Worm (Caenorhabditis elegans) whole organism, young adult: ENCODE results near the gene F13H8.2.

ENCODE experiments used
- F39B2.1 ChIP-seq: fragments of 200-800 bp; sonication (Bioruptor generic); IDR thresholded peaks from 2 replicates; pipeline ENCODE4 v1.3.6; 2022; ENCODE audit warnings: missing genetic modification reagents, missing genetic modification characterization, missing compliant biosample characterization
- aptf-3 ChIP-seq: fragments of 200-800 bp; sonication (Bioruptor generic); IDR thresholded peaks from 2 replicates; pipeline ENCODE4 v1.3.6; 2022; ENCODE audit warnings: missing genetic modification characterization, missing compliant biosample characterization
- dox-1 ChIP-seq: fragments of 200-800 bp; sonication (Bioruptor generic); IDR thresholded peaks from 2 replicates; pipeline ENCODE4 v1.3.6; 2022; ENCODE audit warnings: missing genetic modification reagents, missing genetic modification characterization, missing compliant biosample characterization
- dpff-1 ChIP-seq: sonication (generic microtip); optimal IDR thresholded peaks from 2 replicates; lab custom pipeline; 2017; ENCODE audit warnings: mild to moderate bottlenecking, missing genetic modification characterization, missing compliant biosample characterization
- efl-1 ChIP-seq: fragments of 150-350 bp; optimal IDR thresholded peaks from 2 replicates; lab custom pipeline; 2014; ENCODE audit warnings: missing biosample characterization, missing genetic modification reagents, missing genetic modification characterization
- him-1 ChIP-seq: sonication (generic microtip); optimal IDR thresholded peaks from 2 replicates; lab custom pipeline; 2016; ENCODE audit warnings: missing genotype, missing genetic modification reagents, missing genetic modification characterization, missing compliant biosample characterization
- madf-8 ChIP-seq: fragments of 200-800 bp; sonication (Bioruptor generic); conservative IDR thresholded peaks from 2 replicates; pipeline ENCODE4 v1.3.6; 2022; ENCODE audit warnings: missing genetic modification reagents, missing genetic modification characterization, missing compliant biosample characterization
- mcd-1 ChIP-seq: fragments of 200-800 bp; sonication (Bioruptor generic); IDR thresholded peaks from 2 replicates; pipeline ENCODE4 v1.3.6; 2022; ENCODE audit warnings: missing genetic modification reagents, missing genetic modification characterization, missing compliant biosample characterization
- mes-4 ChIP-seq: sonication (generic microtip); optimal IDR thresholded peaks from 2 replicates; lab custom pipeline; 2016; ENCODE audit warnings: missing genotype, missing genetic modification characterization, missing compliant biosample characterization
- snpc-4 ChIP-seq, 5 experiments: fragments of 150-350 bp in 1 of 5; sonication (generic microtip) in 4 of 5; optimal IDR thresholded peaks; 2 replicates each; lab custom pipeline; 2014 to 2018; ENCODE audit warnings: missing genetic modification characterization in 5 of 5, missing biosample characterization in 3 of 5, antibody characterized with exemption in 2 of 5, mild to moderate bottlenecking in 2 of 5, missing compliant biosample characterization in 2 of 5, missing genotype in 2 of 5, moderate library complexity in 2 of 5, missing genetic modification reagents in 1 of 5
- unc-62 ChIP-seq: fragments of 150-350 bp; optimal IDR thresholded peaks from 2 replicates; lab custom pipeline; 2014; ENCODE audit warnings: missing biosample characterization, missing genetic modification reagents, missing genetic modification characterization

DNA sequence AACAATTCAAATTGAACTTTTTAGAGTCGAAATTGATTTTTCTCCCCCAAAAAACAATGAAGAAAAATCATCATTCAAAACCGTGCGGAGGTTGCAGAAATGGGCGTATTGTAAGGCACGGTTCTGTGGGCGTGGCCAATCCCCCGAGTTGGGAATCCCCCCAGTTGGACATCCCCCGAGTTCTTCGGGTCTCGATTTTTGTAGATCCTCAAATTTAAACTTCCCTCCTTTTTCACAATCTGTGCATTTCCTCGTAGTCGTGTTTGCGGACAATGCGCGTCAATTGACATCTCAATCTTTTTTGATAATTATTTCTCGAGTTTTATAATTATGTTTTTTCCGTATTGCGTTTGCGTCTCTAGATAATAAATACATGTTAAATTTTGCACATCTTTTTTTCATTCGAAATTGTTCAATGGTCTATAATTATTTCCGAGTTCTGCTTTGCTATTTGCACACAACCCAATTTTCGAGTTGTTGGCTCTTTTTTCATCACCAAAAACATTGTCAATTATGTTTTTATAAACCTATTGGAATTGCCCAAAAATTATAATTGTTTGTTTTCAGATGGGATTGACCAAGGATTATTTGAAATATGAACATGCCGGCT is at the start of gene F13H8.2:
- peak; percentile 19 for TF ChIP-seq him-1 (tag; lab: Kevin White, UChicago)
- peak; percentile 68 for TF ChIP-seq madf-8 (GFP tag; lab: Robert Waterston, UW)
- TF ChIP-seq dpff-1 (tag; lab: Kevin White, UChicago): no peak
- TF ChIP-seq dox-1 (GFP tag; lab: Robert Waterston, UW): peak; percentile 96
- TF ChIP-seq aptf-3 (GFP tag; lab: Robert Waterston, UW): no peak
- TF ChIP-seq unc-62: no peak
- TF ChIP-seq mes-4 (tag; lab: Kevin White, UChicago): no peak
- no peak for TF ChIP-seq snpc-4 (GFP tag; optimal IDR thresholded peaks at IDR 0.05; lab: Kevin White, UChicago)
- TF ChIP-seq snpc-4 (tag; optimal IDR thresholded peaks at IDR 0.05; lab: Kevin White, UChicago): peak in 1 of 4 experiments; percentile 18
- peak; percentile 90 for TF ChIP-seq mcd-1 (GFP tag; lab: Robert Waterston, UW)
- TF ChIP-seq F39B2.1 (GFP tag; lab: Robert Waterston, UW): no peak
- peak; percentile 76 for TF ChIP-seq efl-1
